Fruit fly (Drosophila melanogaster) whole organism, embryonic: ENCODE results near the gene CG13995.
A peak's percentile ranks its signal among the peaks of the same experiment; 100 is the strongest.

Experiments used
- Adf1 ChIP-seq: fragments of 200-800 bp; sonication (Bioruptor generic); IDR thresholded peaks from 2 replicates; pipeline ENCODE4 v1.3.6; 2022; ENCODE audit warnings: missing biosample characterization, missing genetic modification characterization
- B-H2 ChIP-seq: fragments of 200-800 bp; sonication (Bioruptor generic); optimal IDR thresholded peaks from 2 replicates; lab custom pipeline; 2018; ENCODE audit warnings: missing biosample characterization, mild to moderate bottlenecking, missing genetic modification characterization
- CG10147 ChIP-seq: fragments of 200-800 bp; sonication (Bioruptor generic); optimal IDR thresholded peaks from 2 replicates; lab custom pipeline; 2019; ENCODE audit warnings: missing biosample characterization, mild to moderate bottlenecking, missing genetic modification characterization, moderate library complexity
- CG10543 ChIP-seq: fragments of 200-800 bp; sonication (Bioruptor generic); optimal IDR thresholded peaks from 3 replicates; lab custom pipeline; 2017; ENCODE audit warnings: missing biosample characterization, mild to moderate bottlenecking, missing genetic modification characterization, moderate library complexity
- CG10565 ChIP-seq: fragments of 200-800 bp; sonication (Bioruptor generic); optimal IDR thresholded peaks from 3 replicates; lab custom pipeline; 2016; ENCODE audit warnings: missing biosample characterization, mild to moderate bottlenecking, missing genetic modification characterization
- CG12769 ChIP-seq: fragments of 200-800 bp; sonication (Bioruptor generic); optimal IDR thresholded peaks from 2 replicates; lab custom pipeline; 2019; ENCODE audit warnings: missing biosample characterization, mild to moderate bottlenecking, missing genetic modification characterization, moderate library complexity
- CG1603 ChIP-seq: fragments of 200-800 bp; sonication (Bioruptor generic); optimal IDR thresholded peaks from 2 replicates; lab custom pipeline; 2019; ENCODE audit warnings: missing biosample characterization, mild to moderate bottlenecking, missing genetic modification characterization, moderate library complexity
- CG17361 ChIP-seq: fragments of 200-800 bp; sonication (Bioruptor generic); IDR thresholded peaks from 3 replicates; pipeline ENCODE4 v1.3.6; 2022; ENCODE audit warnings: missing biosample characterization, missing genetic modification characterization
- CG17568 ChIP-seq: fragments of 200-800 bp; sonication (Bioruptor generic); optimal IDR thresholded peaks from 2 replicates; lab custom pipeline; 2018; ENCODE audit warnings: missing biosample characterization, mild to moderate bottlenecking, missing genetic modification characterization, moderate library complexity
- CG17802 ChIP-seq: fragments of 200-800 bp; sonication (Bioruptor generic); optimal IDR thresholded peaks from 2 replicates; lab custom pipeline; 2018; ENCODE audit warnings: missing biosample characterization, mild to moderate bottlenecking, missing genetic modification characterization, moderate library complexity
- CG3407 ChIP-seq: fragments of 200-800 bp; sonication (Bioruptor generic); optimal IDR thresholded peaks from 2 replicates; lab custom pipeline; 2018; ENCODE audit warnings: missing biosample characterization, mild to moderate bottlenecking, missing genetic modification characterization
- CG34376 ChIP-seq: fragments of 200-800 bp; sonication (Bioruptor generic); optimal IDR thresholded peaks from 2 replicates; lab custom pipeline; 2018; ENCODE audit warnings: missing biosample characterization, mild to moderate bottlenecking, missing genetic modification characterization
- CG5245 ChIP-seq: fragments of 200-800 bp; sonication (Bioruptor generic); optimal IDR thresholded peaks from 3 replicates; lab custom pipeline; 2016; ENCODE audit warnings: missing biosample characterization, missing genetic modification characterization
- CG5953 ChIP-seq: fragments of 200-800 bp; sonication (Bioruptor generic); IDR thresholded peaks from 2 replicates; pipeline ENCODE4 v1.3.6; 2022; ENCODE audit warnings: missing biosample characterization, missing genetic modification characterization
- CG8359 ChIP-seq: fragments of 200-800 bp; sonication (Bioruptor generic); optimal IDR thresholded peaks from 2 replicates; lab custom pipeline; 2017; ENCODE audit warnings: missing biosample characterization, mild to moderate bottlenecking, missing genetic modification characterization, borderline replicate concordance
- CG8924 ChIP-seq: fragments of 200-800 bp; optimal IDR thresholded peaks from 3 replicates; lab custom pipeline; 2019; ENCODE audit warnings: missing biosample characterization, mild to moderate bottlenecking, missing genetic modification characterization, moderate library complexity
- CG9437 ChIP-seq: fragments of 200-800 bp; sonication (Bioruptor generic); optimal IDR thresholded peaks from 2 replicates; lab custom pipeline; 2018; ENCODE audit warnings: missing biosample characterization, mild to moderate bottlenecking, missing genetic modification characterization
- CG9609 ChIP-seq: fragments of 200-800 bp; sonication (Bioruptor generic); optimal IDR thresholded peaks from 3 replicates; lab custom pipeline; 2016; ENCODE audit warnings: missing biosample characterization, missing genetic modification characterization
- D19B ChIP-seq: fragments of 200-800 bp; sonication (Bioruptor generic); optimal IDR thresholded peaks from 2 replicates; lab custom pipeline; 2017; ENCODE audit warnings: missing biosample characterization, mild to moderate bottlenecking, missing genetic modification characterization
- Deaf1 ChIP-seq: fragments of 200-800 bp; optimal IDR thresholded peaks from 3 replicates; lab custom pipeline; 2019; ENCODE audit warnings: missing biosample characterization, mild to moderate bottlenecking, missing genetic modification characterization, moderate library complexity
- Dll ChIP-seq: fragments of 200-800 bp; sonication (Bioruptor generic); IDR thresholded peaks from 4 replicates; pipeline ENCODE4 v1.3.6; 2022; ENCODE audit warnings: missing biosample characterization, missing genetic modification characterization; ENCODE audit not compliant: partially characterized antibody
- Med ChIP-seq: fragments of 200-800 bp; sonication (Bioruptor generic); peaks from one replicate; lab custom pipeline; 2016; ENCODE audit warnings: missing biosample characterization, missing genetic modification characterization, mild to moderate bottlenecking, inconsistent platforms, moderate library complexity
- Meics ChIP-seq: fragments of 200-800 bp; sonication (Bioruptor generic); optimal IDR thresholded peaks from 2 replicates; lab custom pipeline; 2017; ENCODE audit warnings: missing biosample characterization, mild to moderate bottlenecking, missing genetic modification characterization
- Oli ChIP-seq: fragments of 200-800 bp; sonication (Bioruptor generic); optimal IDR thresholded peaks from 2 replicates; lab custom pipeline; 2018; ENCODE audit warnings: missing biosample characterization, mild to moderate bottlenecking, missing genetic modification characterization, moderate library complexity
- Sin3A ChIP-seq: fragments of >200 bp; optimal IDR thresholded peaks from 2 replicates; lab custom pipeline; 2018
- Trl ChIP-seq, 3 experiments: fragments of >200 bp in 2 of 3; fragments of 200-800 bp in 1 of 3; sonication (Bioruptor generic) in 1 of 3; optimal IDR thresholded peaks; 2 replicates in 1 of 3; 3 replicates in 2 of 3; lab custom pipeline; 2016 to 2017; ENCODE audit warnings: missing biosample characterization in 1 of 3, missing genetic modification characterization in 1 of 3
- abd-A ChIP-seq: fragments of 200-800 bp; sonication (Bioruptor generic); optimal IDR thresholded peaks from 3 replicates; lab custom pipeline; 2019; ENCODE audit warnings: missing biosample characterization, mild to moderate bottlenecking, missing genetic modification characterization, moderate library complexity
- ase ChIP-seq: fragments of 200-800 bp; sonication (Bioruptor generic); IDR thresholded peaks from 3 replicates; pipeline ENCODE4 v1.3.6; 2022; ENCODE audit warnings: missing biosample characterization, missing genetic modification characterization
- bowl ChIP-seq: fragments of 200-800 bp; sonication (Bioruptor generic); IDR thresholded peaks from 2 replicates; pipeline ENCODE4 v1.3.6; 2022; ENCODE audit warnings: missing biosample characterization, missing genetic modification characterization
- br ChIP-seq: fragments of >200 bp; optimal IDR thresholded peaks from 2 replicates; lab custom pipeline; 2017
- cato ChIP-seq: fragments of 200-800 bp; sonication (Bioruptor generic); optimal IDR thresholded peaks from 2 replicates; lab custom pipeline; 2016; ENCODE audit warnings: missing biosample characterization, missing genetic modification characterization, borderline replicate concordance
- chm ChIP-seq: fragments of 200-800 bp; sonication (Bioruptor generic); IDR thresholded peaks from 2 replicates; pipeline ENCODE4 v1.3.6; 2022; ENCODE audit warnings: missing biosample characterization, missing genetic modification characterization
- ci ChIP-seq: fragments of 200-800 bp; sonication (Bioruptor generic); IDR thresholded peaks from 3 replicates; pipeline ENCODE4 v1.3.6; 2022; ENCODE audit warnings: missing biosample characterization, missing genetic modification characterization
- cwo ChIP-seq: fragments of 200-800 bp; sonication (Bioruptor generic); optimal IDR thresholded peaks from 3 replicates; lab custom pipeline; 2017; ENCODE audit warnings: missing biosample characterization, missing genetic modification characterization, mild to moderate bottlenecking, moderate library complexity, missing genetic modification reagents
- fd102C ChIP-seq: fragments of 200-800 bp; sonication (Bioruptor generic); optimal IDR thresholded peaks from 2 replicates; lab custom pipeline; 2018; ENCODE audit warnings: missing biosample characterization, mild to moderate bottlenecking, missing genetic modification characterization, moderate library complexity
- ftz-f1 ChIP-seq: fragments of 200-800 bp; sonication (Bioruptor generic); optimal IDR thresholded peaks from 2 replicates; lab custom pipeline; 2016; ENCODE audit warnings: missing biosample characterization, missing genetic modification characterization
- gcm ChIP-seq: fragments of 200-800 bp; sonication (Bioruptor generic); optimal IDR thresholded peaks from 2 replicates; lab custom pipeline; 2019; ENCODE audit warnings: missing biosample characterization, mild to moderate bottlenecking, missing genetic modification characterization, moderate library complexity
- hth ChIP-seq: fragments of >200 bp; optimal IDR thresholded peaks from 2 replicates; lab custom pipeline; 2017; ENCODE audit warnings: inconsistent platforms
- ken ChIP-seq: fragments of 200-800 bp; sonication (Bioruptor generic); IDR thresholded peaks from 3 replicates; pipeline ENCODE4 v1.3.6; 2022; ENCODE audit warnings: missing biosample characterization, missing genetic modification characterization
- kni ChIP-seq: fragments of 200-800 bp; sonication (Bioruptor generic); optimal IDR thresholded peaks from 3 replicates; lab custom pipeline; 2017; ENCODE audit warnings: mild to moderate bottlenecking, missing biosample characterization, missing genetic modification reagents, missing genetic modification characterization
- nerfin-1 ChIP-seq: fragments of 200-800 bp; sonication (Bioruptor generic); optimal IDR thresholded peaks from 3 replicates; lab custom pipeline; 2019; ENCODE audit warnings: missing biosample characterization, mild to moderate bottlenecking, missing genetic modification characterization, moderate library complexity
- nerfin-2 ChIP-seq: fragments of 200-800 bp; sonication (Bioruptor generic); IDR thresholded peaks from 2 replicates; pipeline ENCODE4 v1.3.6; 2022; ENCODE audit warnings: missing biosample characterization, missing genetic modification characterization; ENCODE audit not compliant: partially characterized antibody
- onecut ChIP-seq: fragments of 200-800 bp; sonication (Bioruptor generic); IDR thresholded peaks from 2 replicates; pipeline ENCODE4 v1.3.6; 2022; ENCODE audit warnings: missing biosample characterization, missing genetic modification characterization
- pan ChIP-seq, 4 experiments: fragments of >200 bp in 3 of 4; fragments of 200-800 bp in 1 of 4; sonication (Bioruptor generic) in 1 of 4; optimal IDR thresholded peaks in 3 of 4; IDR thresholded peaks in 1 of 4; 2 replicates each; pipeline versions ENCODE4 v1.3.6 to Lab custom; 2017 to 2022; ENCODE audit warnings: missing biosample characterization in 2 of 4, missing genetic modification characterization in 2 of 4, mixed read lengths in 1 of 4
- slbo ChIP-seq: fragments of 200-800 bp; sonication (Bioruptor generic); IDR thresholded peaks from 2 replicates; pipeline ENCODE4 v1.3.6; 2022; ENCODE audit warnings: missing biosample characterization, missing genetic modification characterization
- sob ChIP-seq: fragments of 200-800 bp; sonication (Bioruptor generic); IDR thresholded peaks from 2 replicates; pipeline ENCODE4 v1.3.6; 2022; ENCODE audit warnings: missing biosample characterization, missing genetic modification characterization
- tgo ChIP-seq: fragments of 200-800 bp; sonication (Bioruptor generic); IDR thresholded peaks from 3 replicates; pipeline ENCODE4 v1.3.6; 2022; ENCODE audit warnings: missing biosample characterization, missing genetic modification characterization
- tin ChIP-seq: fragments of 200-800 bp; sonication (Bioruptor generic); optimal IDR thresholded peaks from 3 replicates; lab custom pipeline; 2016; ENCODE audit warnings: missing biosample characterization, missing genetic modification characterization
- usp ChIP-seq: fragments of >200 bp; optimal IDR thresholded peaks from 2 replicates; lab custom pipeline; 2017; ENCODE audit warnings: missing biosample characterization, missing genetic modification characterization
- vvl ChIP-seq: fragments of 200-800 bp; sonication (Bioruptor generic); IDR thresholded peaks from 2 replicates; pipeline ENCODE4 v1.3.6; 2022; ENCODE audit warnings: missing biosample characterization, missing genetic modification characterization

The CG13995 gene

dm6 chr2L:6090365-6090764 is 36.3 kb downstream of the CG13995 start (continued):
- TF ChIP-seq CG10147 (GFP tag; lab: Kevin White, UChicago) (no peak), CG1603 (tag; lab: Kevin White, UChicago) (no peak), abd-A (tag; lab: Kevin White, UChicago) (peak; percentile 75), ci (peak; percentile 26; the same call in 1 of the 3 replicates), ken (GFP tag; lab: Robert Waterston, UW) (no peak), sob (GFP tag; lab: Robert Waterston, UW) (no peak), CG17802 (no peak), nerfin-1 (tag; lab: Kevin White, UChicago) (no peak), cwo (peak; percentile 68), CG3407 (GFP tag; lab: Kevin White, UChicago) (no peak), CG10543 (GFP tag; lab: Kevin White, UChicago) (peak; percentile 68), B-H2 (GFP tag; lab: Kevin White, UChicago) (peak; percentile 16), onecut (0 out of 2 replicates have a peak, but pooled peaks have one; percentile 2), Adf1 (GFP tag; lab: Robert Waterston, UW) (peak; percentile 59; the same call in 1 of the 2 replicates), CG17361 (no peak), Dll (GFP tag; lab: Robert Waterston, UW) (no peak), CG17568 (GFP tag; lab: Kevin White, UChicago) (no peak), Med (GFP tag; lab: Kevin White, UChicago) (peak; percentile 67), CG5953 (GFP tag; lab: Robert Waterston, UW) (no peak), CG12769 (tag; lab: Kevin White, UChicago) (peak; percentile 92), tgo (GFP tag; lab: Robert Waterston, UW) (no peak), CG9609 (GFP tag; lab: Kevin White, UChicago) (no peak), slbo (GFP tag; lab: Robert Waterston, UW) (no peak), pan (optimal IDR thresholded peaks at IDR 0.05; lab: Kevin White, UChicago) (no peak), pan (GFP tag; optimal IDR thresholded peaks at IDR 0.05 in 1 of 2, IDR thresholded peaks at IDR 0.05 in 1 of 2) (peak in 1 of 2 experiments; percentile 20), nerfin-2 (GFP tag; lab: Robert Waterston, UW) (0 out of 2 replicates have a peak, but pooled peaks have one; percentile 8), hth (lab: Kevin White, UChicago) (no peak), ase (no peak), Meics (GFP tag; lab: Kevin White, UChicago) (no peak), Oli (tag; lab: Kevin White, UChicago) (no peak), kni (GFP tag; lab: Kevin White, UChicago) (peak; percentile 87), br (lab: Kevin White, UChicago) (no peak), vvl (GFP tag; lab: Robert Waterston, UW) (peak; percentile 19; the same call in 1 of the 2 replicates), CG10565 (GFP tag; lab: Kevin White, UChicago) (no peak), Trl (optimal IDR thresholded peaks at IDR 0.05; lab: Kevin White, UChicago) (peak in 1 of 2 experiments; percentile 7), Trl (GFP tag; optimal IDR thresholded peaks at IDR 0.05; lab: Kevin White, UChicago) (no peak), ftz-f1 (GFP tag; lab: Kevin White, UChicago) (peak; percentile 27), fd102C (GFP tag; lab: Kevin White, UChicago) (no peak), CG8359 (GFP tag; lab: Kevin White, UChicago) (no peak), Sin3A (no peak), cato (GFP tag; lab: Kevin White, UChicago) (no peak), bowl (GFP tag; lab: Robert Waterston, UW) (no peak), CG5245 (GFP tag; lab: Kevin White, UChicago) (no peak), usp (no peak), CG34376 (GFP tag; lab: Kevin White, UChicago) (peak; percentile 62), tin (GFP tag; lab: Kevin White, UChicago) (no peak), chm (GFP tag; lab: Robert Waterston, UW) (0 out of 2 replicates have a peak, but pooled peaks have one; percentile 27), D19B (GFP tag; lab: Kevin White, UChicago) (no peak), gcm (GFP tag; lab: Kevin White, UChicago) (no peak), CG8924 (tag; lab: Kevin White, UChicago) (peak; percentile 5), CG9437 (no peak), Deaf1 (tag; lab: Kevin White, UChicago) (peak; percentile 84)
